Worm (Caenorhabditis elegans): ENCODE results near the gene T22B7.22.

ce11 chrX:5709205-5709604 lies 49.4 kb downstream of the T22B7.22 start:
- TF ChIP-seq ces-1 (GFP tag; optimal IDR thresholded peaks at IDR 0.05) = no peak
- TF ChIP-seq nhr-76 (tag; optimal IDR thresholded peaks at IDR 0.05) = no peak
- no peak for TF ChIP-seq snpc-4 (tag; optimal IDR thresholded peaks at IDR 0.05)
- TF ChIP-seq ztf-11 (tag; optimal IDR thresholded peaks at IDR 0.05) = no peak
- TF ChIP-seq nhr-12 (tag; optimal IDR thresholded peaks at IDR 0.05) = no peak
- no peak for TF ChIP-seq elt-1 (tag; optimal IDR thresholded peaks at IDR 0.05; ENCODE audit: borderline replicate concordance, insufficient read depth)
- TF ChIP-seq nhr-237 (tag; optimal IDR thresholded peaks at IDR 0.05) = no peak
- TF ChIP-seq mep-1 (tag; optimal IDR thresholded peaks at IDR 0.05) = no peak
- TF ChIP-seq unc-120 (tag; optimal IDR thresholded peaks at IDR 0.05; ENCODE audit: poor library complexity, severe bottlenecking) = no peak
- no peak for TF ChIP-seq unc-62 (GFP tag; optimal IDR thresholded peaks at IDR 0.05)
- no peak for TF ChIP-seq M03D4.4 (tag; optimal IDR thresholded peaks at IDR 0.05)
- no peak for TF ChIP-seq unc-39 (tag; optimal IDR thresholded peaks at IDR 0.05)
- TF ChIP-seq nhr-28 (tag; optimal IDR thresholded peaks at IDR 0.05) = no peak
- TF ChIP-seq lin-32 (GFP tag; optimal IDR thresholded peaks at IDR 0.05) = no peak

All from whole organism, mixed stage, embryonic.